Fruit fly (Drosophila melanogaster): ENCODE results near the gene Cpr65Aw.

The Cpr65Aw gene

DNA sequence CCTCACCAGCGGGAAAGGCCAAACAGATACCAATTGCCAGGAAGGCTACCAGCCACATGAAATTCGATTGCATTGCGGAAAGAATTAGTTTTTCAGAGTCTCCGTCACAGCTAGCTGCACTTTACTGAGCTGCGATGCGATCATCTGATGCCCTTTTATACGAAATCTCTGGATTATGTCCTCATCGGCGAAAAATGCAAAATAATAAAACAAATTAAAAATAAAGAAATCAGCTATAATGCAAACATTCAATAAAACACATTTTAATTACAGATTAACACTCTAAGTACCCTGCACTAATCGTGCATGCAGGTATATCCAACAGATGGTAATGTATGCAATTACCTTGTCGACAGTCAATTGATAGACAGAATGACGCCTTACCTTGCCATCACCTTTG, 10.2 kb downstream of the Cpr65Aw start, which contains the start of gene Cpr65Au:
Gene Cpr65Au, minus strand, starts transcription at position 101 of the 400 bp plus-strand sequence.
- TF ChIP-seq CG8478 (optimal IDR thresholded peaks at IDR 0.05) (no peak), CTCF (optimal IDR thresholded peaks at IDR 0.05) (no peak)

DNA sequence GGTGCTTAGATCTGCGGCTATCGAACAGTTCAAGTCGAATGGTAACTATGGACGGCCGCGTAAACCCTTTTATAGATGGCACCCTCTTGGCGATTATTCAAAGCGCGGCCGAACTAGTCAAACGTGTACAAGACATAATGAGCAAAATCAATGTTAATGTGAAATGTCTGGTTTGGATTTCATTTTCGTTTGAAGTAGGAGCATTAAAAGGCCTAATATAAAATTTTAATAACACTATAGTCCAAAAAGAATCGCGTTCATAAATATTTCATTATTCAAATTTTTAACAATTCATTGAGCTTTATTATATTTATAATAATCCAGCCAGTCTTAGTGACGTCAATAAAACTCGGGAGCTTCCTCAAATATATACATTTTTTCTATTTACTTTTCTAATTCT, 11.3 kb downstream of the Cpr65Aw start, which contains the start of gene Lcp65Ag3:
Gene Lcp65Ag3, minus strand, starts transcription at position 46 of the 400 bp plus-strand sequence.
- TF ChIP-seq CTCF (optimal IDR thresholded peaks at IDR 0.05) = no peak
- no peak for TF ChIP-seq CG8478 (optimal IDR thresholded peaks at IDR 0.05)

- TF ChIP-seq CTCF (optimal IDR thresholded peaks at IDR 0.05) = no peak
Observed at dm6 chr3L:6129591-6129990, 12.6 kb downstream of the Cpr65Aw start.

dm6 chr3L:6125409-6125689, 16.9 kb downstream of the Cpr65Aw start:
- no peak for TF ChIP-seq CTCF (optimal IDR thresholded peaks at IDR 0.05)
- TF ChIP-seq CG8478 (optimal IDR thresholded peaks at IDR 0.05) = no peak

dm6 chr3L:6124616-6125408, 17.4 kb downstream of the Cpr65Aw start:
- TF ChIP-seq CG8478 (optimal IDR thresholded peaks at IDR 0.05) = no peak
- peak; percentile 91 to 94 for TF ChIP-seq CTCF (optimal IDR thresholded peaks at IDR 0.05)

DNA sequence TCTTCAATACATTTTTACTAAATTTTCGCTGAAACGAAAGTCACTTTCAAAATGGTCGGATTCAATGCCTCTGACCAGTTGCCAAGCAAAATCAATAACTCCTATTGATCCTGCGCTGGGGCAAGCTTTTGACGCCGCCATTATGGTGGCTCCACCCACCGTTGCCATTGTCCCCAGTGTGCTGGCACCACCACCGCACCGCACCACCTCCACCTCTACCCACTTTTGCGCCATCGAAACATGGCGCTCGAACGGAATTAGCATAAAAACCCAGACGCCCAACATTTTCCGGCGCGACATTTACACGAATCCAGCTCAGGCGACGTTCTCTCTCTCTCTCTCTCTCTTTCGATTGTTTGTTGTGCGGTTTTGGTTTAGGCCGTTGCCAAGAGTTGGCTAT, 25.3 kb downstream of the Cpr65Aw start:
- TF ChIP-seq CG8478 (optimal IDR thresholded peaks at IDR 0.05) (no peak), CTCF (optimal IDR thresholded peaks at IDR 0.05) (no peak)

DNA sequence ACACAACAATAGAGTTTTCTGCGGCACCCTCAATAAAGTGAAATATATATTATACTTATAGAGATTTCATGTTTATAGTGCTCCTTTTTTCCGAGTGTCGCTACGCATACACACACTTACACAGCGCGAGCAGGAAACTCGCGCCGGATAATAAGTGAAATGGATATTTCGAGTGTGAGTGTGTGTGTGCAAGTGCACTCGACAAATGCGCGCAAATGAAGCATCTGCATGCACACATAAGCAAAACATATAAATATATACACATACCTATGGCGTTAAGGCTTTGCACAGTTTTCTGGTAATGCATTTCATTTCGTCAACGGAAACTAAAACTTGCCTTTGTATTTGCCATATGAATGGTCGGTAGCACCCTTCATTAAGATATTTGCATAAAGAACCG, 26.7 kb downstream of the Cpr65Aw start:
- no peak for TF ChIP-seq CG8478 (optimal IDR thresholded peaks at IDR 0.05)
- TF ChIP-seq CTCF (optimal IDR thresholded peaks at IDR 0.05) = no peak

- TF ChIP-seq CG8478 (optimal IDR thresholded peaks at IDR 0.05) = no peak
- TF ChIP-seq CTCF (optimal IDR thresholded peaks at IDR 0.05) = no peak
Observed at dm6 chr3L:6111458-6111857, 30.8 kb downstream of the Cpr65Aw start.

- TF ChIP-seq CG8478 (optimal IDR thresholded peaks at IDR 0.05) (no peak), CTCF (optimal IDR thresholded peaks at IDR 0.05) (no peak)
Observed at dm6 chr3L:6110673-6111449, 31.4 kb downstream of the Cpr65Aw start.

DNA sequence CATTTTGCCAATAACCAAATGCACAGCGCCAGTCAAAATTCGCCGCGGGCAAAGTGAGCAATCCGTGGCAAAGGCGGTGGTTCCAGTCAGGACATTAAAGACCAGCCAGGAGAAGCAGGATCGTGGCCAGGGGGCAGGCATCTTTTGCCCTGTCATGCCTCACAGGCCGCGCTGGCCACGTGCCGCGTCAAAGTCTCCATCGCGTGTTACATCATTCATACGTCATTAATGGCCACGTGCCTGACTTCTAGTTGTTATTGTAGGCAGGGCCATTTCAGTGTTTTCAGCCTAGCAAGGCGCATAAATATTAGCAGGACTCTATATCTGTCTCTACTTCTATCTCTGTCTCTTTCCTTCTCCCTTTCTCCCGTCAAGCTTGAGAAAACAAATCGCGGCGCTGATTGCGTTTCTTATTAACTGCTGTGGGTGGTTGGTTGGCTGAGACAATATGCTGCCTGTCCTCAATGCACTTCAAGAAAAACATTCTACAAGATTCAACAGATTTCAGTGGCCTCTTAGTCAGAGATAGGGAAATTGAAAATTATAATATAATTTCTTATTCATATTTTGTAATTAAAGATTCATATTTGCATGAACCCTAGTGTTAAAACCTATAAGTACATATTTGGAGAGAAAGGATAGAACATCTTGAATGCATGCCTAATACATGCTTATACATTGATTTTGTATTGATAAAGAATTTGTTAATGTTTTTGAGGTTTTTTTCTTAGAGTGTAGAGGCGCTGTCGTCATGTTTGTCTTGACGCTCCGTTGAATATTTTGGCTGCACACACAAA, 33.8 kb downstream of the Cpr65Aw start:
- TF ChIP-seq CTCF (optimal IDR thresholded peaks at IDR 0.05) (no peak), CG8478 (optimal IDR thresholded peaks at IDR 0.05) (no peak)

dm6 chr3L:6106717-6107116, 35.5 kb downstream of the Cpr65Aw start:
- TF ChIP-seq CG8478 (optimal IDR thresholded peaks at IDR 0.05) (no peak), CTCF (optimal IDR thresholded peaks at IDR 0.05) (no peak)

DNA sequence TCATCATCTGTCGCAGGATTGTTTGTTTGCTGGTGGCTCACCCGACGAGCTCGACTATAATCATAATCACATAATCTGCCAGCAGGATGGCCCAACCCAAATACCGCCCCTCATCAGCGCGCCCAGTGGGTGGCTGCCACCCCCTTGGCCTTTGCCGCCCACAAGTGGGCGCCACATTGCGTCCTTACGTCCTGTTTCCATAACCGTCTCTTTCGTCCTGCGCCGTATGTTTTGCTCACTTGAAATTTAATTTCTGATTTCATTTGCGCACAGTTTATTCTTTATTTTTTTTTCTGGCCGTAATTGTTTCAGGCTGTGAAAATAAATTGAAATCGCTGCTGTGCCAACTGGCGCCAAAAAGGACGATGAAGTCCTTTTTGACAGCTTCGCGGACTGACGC, 36.8 kb downstream of the Cpr65Aw start:
- no peak for TF ChIP-seq CG8478 (optimal IDR thresholded peaks at IDR 0.05)
- no peak for TF ChIP-seq CTCF (optimal IDR thresholded peaks at IDR 0.05)

- TF ChIP-seq CTCF (optimal IDR thresholded peaks at IDR 0.05) (no peak), CG8478 (optimal IDR thresholded peaks at IDR 0.05) (no peak)
Observed at dm6 chr3L:6104551-6104950, 37.7 kb downstream of the Cpr65Aw start.

dm6 chr3L:6103658-6104057, 38.6 kb downstream of the Cpr65Aw start:
- TF ChIP-seq CTCF (optimal IDR thresholded peaks at IDR 0.05) = peak; percentile 89 to 95
- no peak for TF ChIP-seq CG8478 (optimal IDR thresholded peaks at IDR 0.05)

- no peak for TF ChIP-seq CTCF (optimal IDR thresholded peaks at IDR 0.05)
- no peak for TF ChIP-seq CG8478 (optimal IDR thresholded peaks at IDR 0.05)
Observed at dm6 chr3L:6097270-6097669, 44.9 kb downstream of the Cpr65Aw start, which contains the start of gene Ets65A. Ets65A (plus strand) TSS chr3L:6097617.
